Fruit fly (Drosophila melanogaster) whole organism, embryonic: ENCODE data around the gene AP-1-2beta.

Experiments
- Abd-B ChIP-seq: fragments of 200-800 bp; sonication (Bioruptor generic); optimal IDR thresholded peaks from 2 replicates; lab custom pipeline; 2018; ENCODE audit warnings: missing biosample characterization, mild to moderate bottlenecking, missing genetic modification characterization, moderate library complexity
- Adf1 ChIP-seq: fragments of 200-800 bp; sonication (Bioruptor generic); IDR thresholded peaks from 2 replicates; pipeline ENCODE4 v1.3.6; 2022; ENCODE audit warnings: missing biosample characterization, missing genetic modification characterization
- Atf3 ChIP-seq: fragments of 200-800 bp; sonication (Bioruptor generic); optimal IDR thresholded peaks from 3 replicates; lab custom pipeline; 2016; ENCODE audit warnings: missing biosample characterization, missing genetic modification characterization
- CG10431 ChIP-seq: fragments of 200-800 bp; sonication (Bioruptor generic); optimal IDR thresholded peaks from 3 replicates; lab custom pipeline; 2018; ENCODE audit warnings: missing biosample characterization, mild to moderate bottlenecking, missing genetic modification characterization
- CG11247 ChIP-seq: fragments of 200-800 bp; sonication (Bioruptor generic); IDR thresholded peaks from 2 replicates; pipeline ENCODE4 v1.3.6; 2022; ENCODE audit warnings: missing biosample characterization, missing genetic modification characterization
- CG12659 ChIP-seq: fragments of 200-800 bp; sonication (Bioruptor generic); optimal IDR thresholded peaks from 3 replicates; lab custom pipeline; 2017; ENCODE audit warnings: mild to moderate bottlenecking, missing biosample characterization, missing genetic modification reagents, missing genetic modification characterization
- CG13123 ChIP-seq: fragments of 200-800 bp; sonication (Bioruptor generic); optimal IDR thresholded peaks from 2 replicates; lab custom pipeline; 2016; ENCODE audit warnings: missing biosample characterization, missing genetic modification characterization
- CG13424 ChIP-seq: fragments of 200-800 bp; sonication (Bioruptor generic); optimal IDR thresholded peaks from 2 replicates; lab custom pipeline; 2019; ENCODE audit warnings: missing biosample characterization, mild to moderate bottlenecking, missing genetic modification characterization, moderate library complexity
- CG13624 ChIP-seq: fragments of 200-800 bp; sonication (Bioruptor generic); optimal IDR thresholded peaks from 2 replicates; lab custom pipeline; 2016; ENCODE audit warnings: missing biosample characterization, missing genetic modification characterization
- CG15479 ChIP-seq: fragments of 200-800 bp; sonication (Bioruptor generic); optimal IDR thresholded peaks from 3 replicates; lab custom pipeline; 2019; ENCODE audit warnings: missing biosample characterization, mild to moderate bottlenecking, missing genetic modification characterization, moderate library complexity
- CG16779 ChIP-seq: fragments of 200-800 bp; sonication (Bioruptor generic); IDR thresholded peaks from 2 replicates; pipeline ENCODE4 v1.3.6; 2022; ENCODE audit warnings: missing biosample characterization, missing genetic modification characterization
- CG17361 ChIP-seq: fragments of 200-800 bp; sonication (Bioruptor generic); IDR thresholded peaks from 3 replicates; pipeline ENCODE4 v1.3.6; 2022; ENCODE audit warnings: missing biosample characterization, missing genetic modification characterization
- CG17612 ChIP-seq: fragments of 200-800 bp; sonication (Bioruptor generic); IDR thresholded peaks from 2 replicates; pipeline ENCODE4 v1.3.6; 2022; ENCODE audit warnings: missing biosample characterization, missing genetic modification characterization
- CG18262 ChIP-seq: fragments of 200-800 bp; optimal IDR thresholded peaks from 3 replicates; lab custom pipeline; 2019; ENCODE audit warnings: missing biosample characterization, mild to moderate bottlenecking, missing genetic modification characterization, moderate library complexity
- CG4282 ChIP-seq: fragments of 200-800 bp; sonication (Bioruptor generic); optimal IDR thresholded peaks from 2 replicates; lab custom pipeline; 2016; ENCODE audit warnings: missing biosample characterization, missing genetic modification characterization
- CG4328 ChIP-seq: fragments of 200-800 bp; sonication (Bioruptor generic); optimal IDR thresholded peaks from 3 replicates; lab custom pipeline; 2017; ENCODE audit warnings: missing biosample characterization, missing genetic modification reagents, missing genetic modification characterization
- CG6175 ChIP-seq: fragments of 200-800 bp; sonication (Bioruptor generic); IDR thresholded peaks from 3 replicates; pipeline ENCODE4 v1.3.6; 2022; ENCODE audit warnings: missing biosample characterization, missing genetic modification characterization
- CG8290 ChIP-seq, 3 experiments: fragments of 200-800 bp; sonication (Bioruptor generic); optimal IDR thresholded peaks; 2 replicates each; lab custom pipeline; 2016 to 2019; ENCODE audit warnings: missing biosample characterization in 3 of 3, missing genetic modification characterization in 3 of 3, mild to moderate bottlenecking in 2 of 3, moderate library complexity in 1 of 3
- CG8478 ChIP-seq: fragments of >200 bp; optimal IDR thresholded peaks from 2 replicates; lab custom pipeline; 2018
- CG8944 ChIP-seq: fragments of 200-800 bp; sonication (Bioruptor generic); optimal IDR thresholded peaks from 3 replicates; lab custom pipeline; 2016; ENCODE audit warnings: missing biosample characterization, missing genetic modification characterization
- CG9932 ChIP-seq: fragments of 200-800 bp; sonication (Bioruptor generic); IDR thresholded peaks from 2 replicates; pipeline ENCODE4 v1.3.6; 2022; ENCODE audit warnings: missing biosample characterization, missing genetic modification characterization
- Dll ChIP-seq: fragments of 200-800 bp; sonication (Bioruptor generic); IDR thresholded peaks from 4 replicates; pipeline ENCODE4 v1.3.6; 2022; ENCODE audit warnings: missing biosample characterization, missing genetic modification characterization; ENCODE audit not compliant: partially characterized antibody
- Doc2 ChIP-seq: fragments of 200-800 bp; sonication (Bioruptor generic); IDR thresholded peaks from 2 replicates; pipeline ENCODE4 v1.3.6; 2022; ENCODE audit warnings: missing biosample characterization, missing genetic modification characterization
- Gug ChIP-seq: fragments of 200-800 bp; sonication (Bioruptor generic); IDR thresholded peaks from 4 replicates; pipeline ENCODE4 v1.3.6; 2022; ENCODE audit warnings: missing biosample characterization, missing genetic modification characterization
- Hr3 ChIP-seq: fragments of 200-800 bp; sonication (Bioruptor generic); optimal IDR thresholded peaks from 3 replicates; lab custom pipeline; 2016; ENCODE audit warnings: missing biosample characterization, missing genetic modification characterization
- Kr ChIP-seq: fragments of 200-800 bp; sonication (Bioruptor generic); optimal IDR thresholded peaks from 2 replicates; lab custom pipeline; 2017; ENCODE audit warnings: missing biosample characterization, mild to moderate bottlenecking, missing genetic modification characterization
- Med ChIP-seq: fragments of 200-800 bp; sonication (Bioruptor generic); peaks from one replicate; lab custom pipeline; 2016; ENCODE audit warnings: missing biosample characterization, missing genetic modification characterization, mild to moderate bottlenecking, inconsistent platforms, moderate library complexity
- NfI ChIP-seq: fragments of 200-800 bp; sonication (Bioruptor generic); optimal IDR thresholded peaks from 3 replicates; lab custom pipeline; 2018; ENCODE audit warnings: missing biosample characterization, mild to moderate bottlenecking, missing genetic modification characterization, moderate library complexity
- Optix ChIP-seq: fragments of 200-800 bp; sonication (Bioruptor generic); IDR thresholded peaks from 3 replicates; pipeline ENCODE4 v1.3.6; 2022; ENCODE audit warnings: missing biosample characterization, missing genetic modification characterization
- Scr ChIP-seq: fragments of 200-800 bp; sonication (Bioruptor generic); IDR thresholded peaks from 2 replicates; pipeline ENCODE4 v1.3.6; 2022; ENCODE audit warnings: missing biosample characterization, missing genetic modification characterization; ENCODE audit not compliant: partially characterized antibody
- Ssrp ChIP-seq: fragments of 200-800 bp; sonication (Bioruptor generic); optimal IDR thresholded peaks from 2 replicates; lab custom pipeline; 2018; ENCODE audit warnings: missing biosample characterization, mild to moderate bottlenecking, missing genetic modification characterization, moderate library complexity
- amos ChIP-seq: fragments of 200-800 bp; sonication (Bioruptor generic); IDR thresholded peaks from 2 replicates; pipeline ENCODE4 v1.3.6; 2022; ENCODE audit warnings: missing biosample characterization, missing genetic modification characterization; ENCODE audit not compliant: partially characterized antibody
- aop ChIP-seq: fragments of 200-800 bp; sonication (Bioruptor generic); IDR thresholded peaks from 2 replicates; pipeline ENCODE4 v1.3.6; 2022; ENCODE audit warnings: missing biosample characterization, missing genetic modification characterization
- ap ChIP-seq: fragments of 200-800 bp; sonication (Bioruptor generic); IDR thresholded peaks from 2 replicates; pipeline ENCODE4 v1.3.6; 2022; ENCODE audit warnings: missing biosample characterization, missing genetic modification characterization
- bcd ChIP-seq: fragments of 200-800 bp; sonication (Bioruptor generic); optimal IDR thresholded peaks from 2 replicates; lab custom pipeline; 2017; ENCODE audit warnings: missing biosample characterization, mild to moderate bottlenecking, missing genetic modification characterization
- cad ChIP-seq: fragments of >200 bp; optimal IDR thresholded peaks from 2 replicates; lab custom pipeline; 2017; ENCODE audit warnings: missing biosample characterization, missing genetic modification characterization
- chinmo ChIP-seq: fragments of 200-800 bp; sonication (Bioruptor generic); IDR thresholded peaks from 4 replicates; pipeline ENCODE4 v1.3.6; 2022; ENCODE audit warnings: missing biosample characterization, missing genetic modification characterization; ENCODE audit not compliant: partially characterized antibody
- dysf ChIP-seq: fragments of 200-800 bp; sonication (Bioruptor generic); IDR thresholded peaks from 3 replicates; pipeline ENCODE4 v1.3.6; 2022; ENCODE audit warnings: missing biosample characterization, missing genetic modification characterization
- esg ChIP-seq: fragments of 200-800 bp; sonication (Bioruptor generic); conservative IDR thresholded peaks from 2 replicates; pipeline ENCODE4 v1.3.6; 2022; ENCODE audit warnings: missing biosample characterization, missing genetic modification characterization
- hbn ChIP-seq: fragments of 200-800 bp; sonication (Bioruptor generic); IDR thresholded peaks from 2 replicates; pipeline ENCODE4 v1.3.6; 2022; ENCODE audit warnings: missing biosample characterization, missing genetic modification characterization; ENCODE audit not compliant: partially characterized antibody
- insv ChIP-seq, 2 experiments: fragments of 200-800 bp; sonication (Bioruptor generic); optimal IDR thresholded peaks; 3 replicates each; lab custom pipeline; 2016 to 2018; ENCODE audit warnings: missing biosample characterization in 2 of 2, missing genetic modification characterization in 2 of 2
- lola ChIP-seq, 3 experiments: fragments of >200 bp in 2 of 3; fragments of 200-800 bp in 1 of 3; sonication (Bioruptor generic) in 1 of 3; optimal IDR thresholded peaks; 2 replicates each; lab custom pipeline; 2017 to 2019; ENCODE audit warnings: missing biosample characterization in 3 of 3, missing genetic modification characterization in 3 of 3, mild to moderate bottlenecking in 1 of 3, moderate library complexity in 1 of 3
- mirr ChIP-seq: fragments of 200-800 bp; sonication (Bioruptor generic); optimal IDR thresholded peaks from 3 replicates; lab custom pipeline; 2018; ENCODE audit warnings: missing biosample characterization, mild to moderate bottlenecking, missing genetic modification characterization
- nau ChIP-seq: fragments of 200-800 bp; sonication (Bioruptor generic); optimal IDR thresholded peaks from 3 replicates; lab custom pipeline; 2017; ENCODE audit warnings: missing biosample characterization, mild to moderate bottlenecking, missing genetic modification characterization, missing genetic modification reagents
- pb ChIP-seq: fragments of 200-800 bp; sonication (Bioruptor generic); optimal IDR thresholded peaks from 3 replicates; lab custom pipeline; 2016; ENCODE audit warnings: missing biosample characterization, missing genetic modification characterization
- seq ChIP-seq: fragments of 200-800 bp; sonication (Bioruptor generic); IDR thresholded peaks from 2 replicates; pipeline ENCODE4 v1.3.6; 2022; ENCODE audit warnings: missing biosample characterization, missing genetic modification characterization
- so ChIP-seq: fragments of 200-800 bp; sonication (Bioruptor generic); IDR thresholded peaks from 3 replicates; pipeline ENCODE4 v1.3.6; 2022; ENCODE audit warnings: missing biosample characterization, missing genetic modification characterization
- stwl ChIP-seq: fragments of 200-800 bp; sonication (Bioruptor generic); optimal IDR thresholded peaks from 3 replicates; lab custom pipeline; 2018; ENCODE audit warnings: missing biosample characterization, mild to moderate bottlenecking, missing genetic modification characterization, moderate library complexity
- trh ChIP-seq: fragments of 200-800 bp; sonication (Bioruptor generic); optimal IDR thresholded peaks from 2 replicates; lab custom pipeline; 2016; ENCODE audit warnings: missing biosample characterization, missing genetic modification characterization
- tup ChIP-seq: fragments of 200-800 bp; sonication (Bioruptor generic); optimal IDR thresholded peaks from 2 replicates; lab custom pipeline; 2016; ENCODE audit warnings: missing biosample characterization, mild to moderate bottlenecking, missing genetic modification characterization, moderate library complexity

AP-1-2beta gene

DNA sequence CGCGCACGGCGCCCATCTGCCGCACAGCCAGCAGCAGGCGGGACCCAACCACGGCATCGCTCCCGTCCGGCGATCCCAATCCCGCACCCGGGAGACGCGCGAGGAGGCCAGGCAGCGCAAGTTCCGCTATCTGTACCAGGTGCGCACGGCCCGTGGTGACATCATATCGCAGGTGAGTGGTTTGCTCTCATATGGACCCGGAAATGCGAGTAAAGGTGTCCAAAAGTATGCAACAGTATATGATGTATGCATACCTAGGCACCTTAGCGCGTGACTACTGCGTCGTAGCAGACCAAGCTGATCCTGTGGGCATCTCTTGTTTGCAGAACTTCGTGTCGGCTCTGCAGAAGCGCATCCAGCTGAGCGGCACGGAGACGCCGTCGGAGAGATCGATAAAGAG is 7.1 kb downstream of the AP-1-2beta start:
- TF ChIP-seq CG8290 (GFP tag; optimal IDR thresholded peaks at IDR 0.05; lab: Kevin White, UChicago) (peak; percentile 1), CG8290 (tag; optimal IDR thresholded peaks at IDR 0.05; lab: Kevin White, UChicago) (peak in 1 of 2 experiments; percentile 72), Doc2 (GFP tag; lab: Robert Waterston, UW) (no peak), Optix (no peak), CG13424 (no peak), CG18262 (tag; lab: Kevin White, UChicago) (no peak), hbn (GFP tag; lab: Robert Waterston, UW) (no peak), Dll (GFP tag; lab: Robert Waterston, UW) (no peak), Atf3 (GFP tag; lab: Kevin White, UChicago) (no peak), chinmo (GFP tag; lab: Robert Waterston, UW) (no peak), cad (no peak), CG8944 (GFP tag; lab: Kevin White, UChicago) (no peak), Scr (GFP tag; lab: Robert Waterston, UW) (no peak), ap (GFP tag; lab: Robert Waterston, UW) (no peak), Med (peak; percentile 3), trh (GFP tag; lab: Kevin White, UChicago) (no peak), CG16779 (GFP tag; lab: Robert Waterston, UW) (0 out of 2 replicates have a peak, but pooled peaks have one; percentile 28), CG17612 (GFP tag; lab: Robert Waterston, UW) (peak; percentile 71; the same call in 1 of the 2 replicates)

DNA sequence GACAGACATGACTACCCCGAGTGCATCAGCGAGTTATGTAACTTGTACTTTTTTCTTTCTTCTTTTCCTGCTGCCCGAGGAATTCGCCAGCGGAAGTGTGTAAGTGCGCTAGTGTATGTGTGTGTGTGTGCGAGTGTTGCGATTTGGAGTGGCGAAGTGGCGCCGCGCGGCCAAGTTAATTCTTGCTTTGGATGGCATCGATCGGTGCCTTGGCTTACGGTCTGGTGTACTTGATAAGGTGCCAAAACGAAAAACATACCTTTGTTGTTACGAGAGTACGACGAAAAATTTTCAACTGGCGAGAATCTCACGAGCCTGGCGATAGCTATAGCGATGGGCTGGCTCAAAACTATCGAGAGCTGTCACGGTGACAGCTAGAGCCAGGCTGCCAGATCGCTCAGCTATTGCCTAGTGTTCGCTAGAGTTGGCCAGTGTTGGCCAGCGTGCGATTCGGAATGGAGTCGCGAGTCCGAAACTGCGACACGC is 13.2 kb downstream of the AP-1-2beta start, which contains the start of the genes CG18809, COX6B, CG33932 and Rpp20:
CG18809 (minus strand) TSS at position 333 of the 486 bp plus-strand sequence.
COX6B (minus strand) TSS at position 333 of the 486 bp plus-strand sequence.
CG33932 (plus strand) TSS at position 429 of the 486 bp plus-strand sequence.
Rpp20 (plus strand) TSS at position 429 of the 486 bp plus-strand sequence.
- TF ChIP-seq CG13123 (peak; percentile 35), Gug (peak; percentile 65; the same call in 3 of the 4 replicates), CG6175 (GFP tag; lab: Robert Waterston, UW) (no peak), Ssrp (tag; lab: Kevin White, UChicago) (no peak), CG11247 (GFP tag; lab: Robert Waterston, UW) (peak; percentile 67), CG9932 (GFP tag; lab: Robert Waterston, UW) (peak; percentile 90), Abd-B (GFP tag; lab: Kevin White, UChicago) (no peak), pb (GFP tag; lab: Kevin White, UChicago) (peak; percentile 28), aop (GFP tag; lab: Robert Waterston, UW) (peak; percentile 50; the same call in 1 of the 2 replicates), CG15479 (GFP tag; lab: Kevin White, UChicago) (peak; percentile 39), dysf (GFP tag; lab: Robert Waterston, UW) (peak; percentile 69; the same call in 2 of the 3 replicates), CG8478 (lab: Kevin White, UChicago) (no peak), mirr (GFP tag; lab: Kevin White, UChicago) (peak; percentile 74), CG17361 (peak; percentile 20; the same call in 1 of the 3 replicates), Kr (GFP tag; lab: Kevin White, UChicago) (no peak), CG12659 (GFP tag; lab: Kevin White, UChicago) (peak; percentile 92), so (GFP tag; lab: Robert Waterston, UW) (no peak), NfI (GFP tag; lab: Kevin White, UChicago) (peak; percentile 68), Adf1 (GFP tag; lab: Robert Waterston, UW) (peak; percentile 24; the same call in 1 of the 2 replicates), CG4328 (peak; percentile 32), CG13624 (peak; percentile 83), insv (GFP tag; optimal IDR thresholded peaks at IDR 0.05; lab: Kevin White, UChicago) (peak in 1 of 2 experiments; percentile 26), esg (GFP tag; lab: Robert Waterston, UW) (no peak), lola (GFP tag; optimal IDR thresholded peaks at IDR 0.05; lab: Kevin White, UChicago) (no peak), bcd (GFP tag; lab: Kevin White, UChicago) (peak; percentile 74), nau (GFP tag; lab: Kevin White, UChicago) (no peak), stwl (peak; percentile 78), tup (GFP tag; lab: Kevin White, UChicago) (no peak), seq (GFP tag; lab: Robert Waterston, UW) (no peak), Hr3 (GFP tag; lab: Kevin White, UChicago) (peak; percentile 21), CG4282 (peak; percentile 69), CG10431 (no peak), amos (GFP tag; lab: Robert Waterston, UW) (peak; percentile 99)
